Comparison of ENCODE assay signal across 1 fruit fly cellular context in genomic region chr3L:19024800-19025199, dm6.
TF ChIP-seq lines count a peak whose summit lies in the region.

No protein-coding gene starts in this region.

TF ChIP-seq in whole organism, embryonic, 481 proteins besides CTCF, POLR2A, EP300 and RAD21 (continued from another document and continues in another):
- TF ChIP-seq dm (GFP tag; optimal IDR thresholded peaks at IDR 0.05; lab: Kevin White, UChicago) (peak; percentile 12), stc (GFP tag; IDR thresholded peaks at IDR 0.05; lab: Robert Waterston, UW) (peak; percentile 81), CG9437 (GFP tag; optimal IDR thresholded peaks at IDR 0.05; lab: Kevin White, UChicago) (peak; percentile 55), Stat92E (GFP tag; optimal IDR thresholded peaks at IDR 0.05; lab: Kevin White, UChicago) (peak in 1 of 3 experiments; percentile 70), CG18599 (GFP tag; optimal IDR thresholded peaks at IDR 0.05; lab: Kevin White, UChicago) (no peak), dmrt99B (tag; optimal IDR thresholded peaks at IDR 0.05; lab: Kevin White, UChicago) (peak; percentile 83), nom (GFP tag; optimal IDR thresholded peaks at IDR 0.05; lab: Kevin White, UChicago) (no peak), HmgZ (tag; optimal IDR thresholded peaks at IDR 0.05; lab: Kevin White, UChicago) (peak; percentile 51), sob (GFP tag; IDR thresholded peaks at IDR 0.05; lab: Robert Waterston, UW) (peak; percentile 73), CG12744 (GFP tag; optimal IDR thresholded peaks at IDR 0.05; lab: Kevin White, UChicago) (peak; percentile 59), Oaz (GFP tag; IDR thresholded peaks at IDR 0.05; lab: Robert Waterston, UW) (no peak), hkb (optimal IDR thresholded peaks at IDR 0.05; lab: Kevin White, UChicago) (no peak), hkb (GFP tag; IDR thresholded peaks at IDR 0.05; lab: Robert Waterston, UW) (peak; percentile 83), en (GFP tag; optimal IDR thresholded peaks at IDR 0.05; lab: Kevin White, UChicago) (peak; percentile 7), btn (GFP tag; optimal IDR thresholded peaks at IDR 0.05; lab: Kevin White, UChicago) (peak; percentile 86), Nf-YB (GFP tag; optimal IDR thresholded peaks at IDR 0.05; lab: Kevin White, UChicago) (peak; percentile 56), CkIIα-i1 (GFP tag; IDR thresholded peaks at IDR 0.05; lab: Robert Waterston, UW) (no peak), Kr (GFP tag; optimal IDR thresholded peaks at IDR 0.05; lab: Kevin White, UChicago) (no peak), Eip74EF (GFP tag; optimal IDR thresholded peaks at IDR 0.05; lab: Kevin White, UChicago) (peak in 1 of 2 experiments; percentile 64), CG2116 (GFP tag; optimal IDR thresholded peaks at IDR 0.05; lab: Kevin White, UChicago) (peak; percentile 24), ERR (GFP tag; optimal IDR thresholded peaks at IDR 0.05; lab: Kevin White, UChicago) (peak; percentile 18), CG7963 (GFP tag; IDR thresholded peaks at IDR 0.05; lab: Robert Waterston, UW; ENCODE audit: partially characterized antibody) (no peak), ems (GFP tag; optimal IDR thresholded peaks at IDR 0.05; lab: Kevin White, UChicago) (peak; percentile 73), CG9215 (GFP tag; IDR thresholded peaks at IDR 0.05; lab: Robert Waterston, UW) (peak; percentile 33; the same call in 1 of the 2 replicates), Dad (GFP tag; optimal IDR thresholded peaks at IDR 0.05; lab: Kevin White, UChicago) (peak; percentile 47), ttk (GFP tag; IDR thresholded peaks at IDR 0.05; lab: Robert Waterston, UW) (peak; percentile 87), Myb (GFP tag; optimal IDR thresholded peaks at IDR 0.05; lab: Kevin White, UChicago) (no peak), scrt (GFP tag; optimal IDR thresholded peaks at IDR 0.05; lab: Kevin White, UChicago) (peak; percentile 56), CG6813 (GFP tag; optimal IDR thresholded peaks at IDR 0.05; lab: Kevin White, UChicago) (peak; percentile 73), CG6254 (GFP tag; optimal IDR thresholded peaks at IDR 0.05; lab: Kevin White, UChicago) (peak; percentile 83), her (GFP tag; optimal IDR thresholded peaks at IDR 0.05; lab: Kevin White, UChicago) (peak; percentile 9), ranshi (GFP tag; IDR thresholded peaks at IDR 0.05; lab: Robert Waterston, UW) (peak; percentile 48; the same call in 1 of the 2 replicates), CG4360 (GFP tag; IDR thresholded peaks at IDR 0.05; lab: Robert Waterston, UW) (peak; percentile 64), CG8478 (optimal IDR thresholded peaks at IDR 0.05; lab: Kevin White, UChicago) (no peak), unpg (GFP tag; optimal IDR thresholded peaks at IDR 0.05; lab: Kevin White, UChicago) (peak; percentile 66), fd102C (GFP tag; optimal IDR thresholded peaks at IDR 0.05; lab: Kevin White, UChicago) (no peak), dan (GFP tag; IDR thresholded peaks at IDR 0.05; lab: Robert Waterston, UW) (peak; percentile 70), Hand (GFP tag; optimal IDR thresholded peaks at IDR 0.05; lab: Kevin White, UChicago) (no peak), NfI (GFP tag; optimal IDR thresholded peaks at IDR 0.05; lab: Kevin White, UChicago) (peak; percentile 69), CG13775 (GFP tag; optimal IDR thresholded peaks at IDR 0.05; lab: Kevin White, UChicago) (peak; percentile 67), al (GFP tag; IDR thresholded peaks at IDR 0.05; lab: Robert Waterston, UW) (0 out of 2 replicates have a peak, but pooled peaks have one; percentile 25), Dip2 (GFP tag; IDR thresholded peaks at IDR 0.05; lab: Robert Waterston, UW) (no peak), Sin3A (optimal IDR thresholded peaks at IDR 0.05; lab: Kevin White, UChicago) (no peak), CG17359 (tag; optimal IDR thresholded peaks at IDR 0.05; lab: Kevin White, UChicago) (peak; percentile 83), CG8089 (GFP tag; optimal IDR thresholded peaks at IDR 0.05; lab: Kevin White, UChicago) (peak; percentile 64), nerfin-1 (tag; optimal IDR thresholded peaks at IDR 0.05; lab: Kevin White, UChicago) (peak; percentile 75), CG13296 (GFP tag; optimal IDR thresholded peaks at IDR 0.05; lab: Kevin White, UChicago) (peak; percentile 66), knrl (GFP tag; IDR thresholded peaks at IDR 0.05; lab: Robert Waterston, UW; ENCODE audit: partially characterized antibody) (no peak), CG6854 (GFP tag; optimal IDR thresholded peaks at IDR 0.05; lab: Kevin White, UChicago) (no peak), CG3163 (GFP tag; optimal IDR thresholded peaks at IDR 0.05; lab: Kevin White, UChicago) (peak; percentile 29), Hr39 (optimal IDR thresholded peaks at IDR 0.05; lab: Kevin White, UChicago) (no peak), pnt (GFP tag; optimal IDR thresholded peaks at IDR 0.05; lab: Kevin White, UChicago) (peak; percentile 58), HLH4C (GFP tag; IDR thresholded peaks at IDR 0.05; lab: Robert Waterston, UW; ENCODE audit: partially characterized antibody) (no peak), CG9876 (GFP tag; optimal IDR thresholded peaks at IDR 0.05; lab: Kevin White, UChicago) (peak; percentile 56), gcm (GFP tag; optimal IDR thresholded peaks at IDR 0.05; lab: Kevin White, UChicago) (peak; percentile 64), MTF-1 (GFP tag; optimal IDR thresholded peaks at IDR 0.05; lab: Kevin White, UChicago; ENCODE audit: borderline replicate concordance) (peak; percentile 54), Hr78 (GFP tag; optimal IDR thresholded peaks at IDR 0.05; lab: Kevin White, UChicago) (peak in 1 of 2 experiments; percentile 50), B-H2 (GFP tag; optimal IDR thresholded peaks at IDR 0.05; lab: Kevin White, UChicago) (no peak), fru (optimal IDR thresholded peaks at IDR 0.05; lab: Kevin White, UChicago) (no peak), CG14710 (tag; optimal IDR thresholded peaks at IDR 0.05; lab: Kevin White, UChicago) (peak; percentile 55), CG17568 (GFP tag; optimal IDR thresholded peaks at IDR 0.05; lab: Kevin White, UChicago) (peak; percentile 65), kay (GFP tag; optimal IDR thresholded peaks at IDR 0.05; lab: Kevin White, UChicago) (peak; percentile 63), Lhr (GFP tag; optimal IDR thresholded peaks at IDR 0.05; lab: Kevin White, UChicago) (peak; percentile 53), CG7987 (GFP tag; optimal IDR thresholded peaks at IDR 0.05; lab: Kevin White, UChicago) (no peak), mam (GFP tag; optimal IDR thresholded peaks at IDR 0.05; lab: Kevin White, UChicago) (peak; percentile 33), BEAF-32 (GFP tag; optimal IDR thresholded peaks at IDR 0.05; lab: Kevin White, UChicago) (no peak), Jarid2 (GFP tag; optimal IDR thresholded peaks at IDR 0.05; lab: Kevin White, UChicago) (no peak), cato (GFP tag; optimal IDR thresholded peaks at IDR 0.05; lab: Kevin White, UChicago; ENCODE audit: borderline replicate concordance) (peak; percentile 38), CG7271 (tag; optimal IDR thresholded peaks at IDR 0.05; lab: Kevin White, UChicago) (no peak), Poxn (GFP tag; IDR thresholded peaks at IDR 0.05; lab: Robert Waterston, UW) (no peak), Max (GFP tag; optimal IDR thresholded peaks at IDR 0.05; lab: Kevin White, UChicago) (peak; percentile 68), CG14860 (GFP tag; IDR thresholded peaks at IDR 0.05; lab: Robert Waterston, UW; ENCODE audit: partially characterized antibody) (no peak), CG10543 (GFP tag; optimal IDR thresholded peaks at IDR 0.05; lab: Kevin White, UChicago) (no peak), wor (GFP tag; IDR thresholded peaks at IDR 0.05; lab: Robert Waterston, UW) (peak; percentile 59; the same call in 1 of the 2 replicates), CG30020 (tag; optimal IDR thresholded peaks at IDR 0.05; lab: Kevin White, UChicago) (peak; percentile 23), CG10979 (tag; optimal IDR thresholded peaks at IDR 0.05; lab: Kevin White, UChicago) (peak; percentile 78), CG1647 (GFP tag; optimal IDR thresholded peaks at IDR 0.05; lab: Kevin White, UChicago) (no peak), da (GFP tag; optimal IDR thresholded peaks at IDR 0.05; lab: Kevin White, UChicago) (peak; percentile 8), CG4730 (GFP tag; IDR thresholded peaks at IDR 0.05; lab: Robert Waterston, UW) (peak; percentile 66; the same call in 1 of the 2 replicates), Dbx (GFP tag; IDR thresholded peaks at IDR 0.05; lab: Robert Waterston, UW) (no peak), sens-2 (GFP tag; IDR thresholded peaks at IDR 0.05; lab: Robert Waterston, UW) (peak; percentile 76), CG14441 (GFP tag; IDR thresholded peaks at IDR 0.05; lab: Robert Waterston, UW) (peak; percentile 75), pho (GFP tag; optimal IDR thresholded peaks at IDR 0.05; lab: Kevin White, UChicago) (peak; percentile 34), lbe (GFP tag; optimal IDR thresholded peaks at IDR 0.05; lab: Kevin White, UChicago) (no peak), CG2678 (tag; optimal IDR thresholded peaks at IDR 0.05; lab: Kevin White, UChicago) (peak; percentile 83), gt (GFP tag; IDR thresholded peaks at IDR 0.05; lab: Robert Waterston, UW) (peak; percentile 69), CG11504 (tag; optimal IDR thresholded peaks at IDR 0.05; lab: Kevin White, UChicago) (peak; percentile 82), Drgx (GFP tag; IDR thresholded peaks at IDR 0.05; lab: Robert Waterston, UW) (no peak), repo (GFP tag; optimal IDR thresholded peaks at IDR 0.05; lab: Kevin White, UChicago) (peak; percentile 70), lola (GFP tag; optimal IDR thresholded peaks at IDR 0.05; lab: Kevin White, UChicago) (peak in 1 of 3 experiments; percentile 83), z (GFP tag; IDR thresholded peaks at IDR 0.05; lab: Robert Waterston, UW) (peak; percentile 55; the same call in 1 of the 3 replicates), tap (tag; optimal IDR thresholded peaks at IDR 0.05; lab: Kevin White, UChicago) (no peak), CG1602 (GFP tag; optimal IDR thresholded peaks at IDR 0.05; lab: Kevin White, UChicago) (peak; percentile 58), CG18262 (tag; optimal IDR thresholded peaks at IDR 0.05; lab: Kevin White, UChicago) (peak; percentile 90), CG4282 (GFP tag; optimal IDR thresholded peaks at IDR 0.05; lab: Kevin White, UChicago) (peak; percentile 39), CG31224 (GFP tag; IDR thresholded peaks at IDR 0.05; lab: Robert Waterston, UW) (no peak), Ravus (GFP tag; IDR thresholded peaks at IDR 0.05; lab: Robert Waterston, UW) (peak; percentile 33; the same call in 1 of the 2 replicates), Elba2 (GFP tag; optimal IDR thresholded peaks at IDR 0.05; lab: Kevin White, UChicago) (no peak), corto (GFP tag; optimal IDR thresholded peaks at IDR 0.05; lab: Kevin White, UChicago) (no peak), kni (GFP tag; optimal IDR thresholded peaks at IDR 0.05; lab: Kevin White, UChicago) (no peak), CG13424 (tag; optimal IDR thresholded peaks at IDR 0.05; lab: Kevin White, UChicago) (peak; percentile 79), crol (GFP tag; IDR thresholded peaks at IDR 0.05; lab: Robert Waterston, UW) (no peak), C15 (GFP tag; IDR thresholded peaks at IDR 0.05; lab: Robert Waterston, UW) (peak; percentile 55; the same call in 1 of the 3 replicates), Gug (GFP tag; IDR thresholded peaks at IDR 0.05; lab: Robert Waterston, UW) (peak; percentile 72; the same call in 3 of the 4 replicates), ci (GFP tag; IDR thresholded peaks at IDR 0.05; lab: Robert Waterston, UW) (peak; percentile 92), schlank (tag; optimal IDR thresholded peaks at IDR 0.05; lab: Kevin White, UChicago) (no peak), CG16815 (GFP tag; optimal IDR thresholded peaks at IDR 0.05; lab: Kevin White, UChicago) (peak; percentile 71), Ets97D (GFP tag; optimal IDR thresholded peaks at IDR 0.05; lab: Kevin White, UChicago) (no peak), zf30C (GFP tag; optimal IDR thresholded peaks at IDR 0.05; lab: Kevin White, UChicago) (peak; percentile 84), pzg (GFP tag; optimal IDR thresholded peaks at IDR 0.05; lab: Kevin White, UChicago) (no peak), CG11696 (GFP tag; IDR thresholded peaks at IDR 0.05; lab: Robert Waterston, UW) (0 out of 2 replicates have a peak, but pooled peaks have one; percentile 31), CG4404 (GFP tag; IDR thresholded peaks at IDR 0.05; lab: Robert Waterston, UW) (peak; percentile 81), amos (GFP tag; IDR thresholded peaks at IDR 0.05; lab: Robert Waterston, UW; ENCODE audit: partially characterized antibody) (no peak), Rx (GFP tag; IDR thresholded peaks at IDR 0.05; lab: Robert Waterston, UW) (peak; percentile 79), CG8944 (GFP tag; optimal IDR thresholded peaks at IDR 0.05; lab: Kevin White, UChicago) (peak; percentile 78), CG12071 (GFP tag; optimal IDR thresholded peaks at IDR 0.05; lab: Kevin White, UChicago) (no peak), Xbp1 (GFP tag; optimal IDR thresholded peaks at IDR 0.05; lab: Kevin White, UChicago) (peak; percentile 78), CG11560 (tag; IDR thresholded peaks at IDR 0.05; lab: Robert Waterston, UW) (peak; percentile 53; the same call in 1 of the 3 replicates), CG1832 (GFP tag; optimal IDR thresholded peaks at IDR 0.05; lab: Kevin White, UChicago) (no peak), CG3726 (GFP tag; IDR thresholded peaks at IDR 0.05; lab: Robert Waterston, UW) (peak; percentile 66; the same call in 1 of the 3 replicates), CG4424 (GFP tag; optimal IDR thresholded peaks at IDR 0.05; lab: Kevin White, UChicago) (peak; percentile 88), slbo (GFP tag; IDR thresholded peaks at IDR 0.05; lab: Robert Waterston, UW) (peak; percentile 63; the same call in 1 of the 2 replicates), CG2199 (GFP tag; IDR thresholded peaks at IDR 0.05; lab: Robert Waterston, UW) (peak; percentile 70; the same call in 2 of the 3 replicates), CG8924 (tag; optimal IDR thresholded peaks at IDR 0.05; lab: Kevin White, UChicago) (peak; percentile 85), tgo (GFP tag; IDR thresholded peaks at IDR 0.05; lab: Robert Waterston, UW) (peak; percentile 74), CG9797 (GFP tag; optimal IDR thresholded peaks at IDR 0.05; lab: Kevin White, UChicago) (no peak), cas (GFP tag; IDR thresholded peaks at IDR 0.05; lab: Robert Waterston, UW) (no peak), CG9609 (GFP tag; optimal IDR thresholded peaks at IDR 0.05; lab: Kevin White, UChicago) (peak; percentile 83), CG17186 (GFP tag; optimal IDR thresholded peaks at IDR 0.05; lab: Kevin White, UChicago) (no peak), CG11247 (GFP tag; IDR thresholded peaks at IDR 0.05; lab: Robert Waterston, UW) (peak; percentile 67), CG5245 (GFP tag; optimal IDR thresholded peaks at IDR 0.05; lab: Kevin White, UChicago) (peak; percentile 84)
